Fruit fly (Drosophila melanogaster) whole organism, prepupa: Measurements from ENCODE around the gene CG1636.

ENCODE experiments used
- Blimp-1 ChIP-seq: fragments of 200-800 bp; sonication (Bioruptor generic); optimal IDR thresholded peaks from 3 replicates; lab custom pipeline; 2017; ENCODE audit warnings: missing biosample characterization, missing genetic modification characterization, mild to moderate bottlenecking, moderate library complexity, missing genetic modification reagents
- CG10631 ChIP-seq: fragments of 200-800 bp; sonication (Bioruptor generic); optimal IDR thresholded peaks from 2 replicates; lab custom pipeline; 2016; ENCODE audit warnings: missing biosample characterization, missing genetic modification characterization
- CG10669 ChIP-seq: fragments of 200-800 bp; sonication (Bioruptor generic); optimal IDR thresholded peaks from 3 replicates; lab custom pipeline; 2018; ENCODE audit warnings: missing biosample characterization, mild to moderate bottlenecking, missing genetic modification characterization, moderate library complexity
- CG11294 ChIP-seq: fragments of 200-800 bp; sonication (Bioruptor generic); IDR thresholded peaks from 2 replicates; pipeline ENCODE4 v1.3.6; 2022; ENCODE audit warnings: missing biosample characterization, missing genetic modification characterization
- CG11762 ChIP-seq: fragments of 200-800 bp; sonication (Bioruptor generic); optimal IDR thresholded peaks from 3 replicates; lab custom pipeline; 2016; ENCODE audit warnings: missing biosample characterization, missing genetic modification characterization; ENCODE audit not compliant: insufficient read depth
- CG11902 ChIP-seq: fragments of 200-800 bp; sonication (Bioruptor generic); optimal IDR thresholded peaks from 3 replicates; lab custom pipeline; 2016; ENCODE audit warnings: missing biosample characterization, missing genetic modification characterization
- CG15336 ChIP-seq: fragments of 200-800 bp; sonication (Bioruptor generic); IDR thresholded peaks from 2 replicates; pipeline ENCODE4 v1.3.6; 2022; ENCODE audit warnings: missing biosample characterization, missing genetic modification characterization
- CG1621 ChIP-seq: fragments of 200-800 bp; sonication (Bioruptor generic); optimal IDR thresholded peaks from 3 replicates; lab custom pipeline; 2018; ENCODE audit warnings: missing biosample characterization, mild to moderate bottlenecking, missing genetic modification characterization
- CG16779 ChIP-seq: fragments of 200-800 bp; sonication (Bioruptor generic); optimal IDR thresholded peaks from 3 replicates; lab custom pipeline; 2017; ENCODE audit warnings: missing biosample characterization, mild to moderate bottlenecking, missing genetic modification characterization
- CG3032 ChIP-seq: fragments of 200-800 bp; optimal IDR thresholded peaks from 2 replicates; lab custom pipeline; 2019; ENCODE audit warnings: missing biosample characterization, mild to moderate bottlenecking, missing genetic modification characterization, moderate library complexity
- CG31627 ChIP-seq: fragments of 200-800 bp; sonication (Bioruptor generic); optimal IDR thresholded peaks from 3 replicates; lab custom pipeline; 2016; ENCODE audit warnings: missing biosample characterization, missing genetic modification characterization
- CG32006 ChIP-seq: fragments of 200-800 bp; sonication (Bioruptor generic); optimal IDR thresholded peaks from 3 replicates; lab custom pipeline; 2017; ENCODE audit warnings: missing biosample characterization, mild to moderate bottlenecking, missing genetic modification characterization
- CG34406 ChIP-seq: fragments of 200-800 bp; sonication (Bioruptor generic); optimal IDR thresholded peaks from 3 replicates; lab custom pipeline; 2016; ENCODE audit warnings: missing biosample characterization, missing genetic modification characterization
- CG4318 ChIP-seq: fragments of 200-800 bp; sonication (Bioruptor generic); optimal IDR thresholded peaks from 3 replicates; lab custom pipeline; 2017; ENCODE audit warnings: missing biosample characterization, mild to moderate bottlenecking, missing genetic modification characterization
- CG6163 ChIP-seq: fragments of 200-800 bp; sonication (Bioruptor generic); IDR thresholded peaks from 3 replicates; pipeline ENCODE4 v1.3.6; 2022; ENCODE audit warnings: missing biosample characterization, missing genetic modification characterization
- CG6276 ChIP-seq: fragments of 200-800 bp; sonication (Bioruptor generic); optimal IDR thresholded peaks from 2 replicates; lab custom pipeline; 2017; ENCODE audit warnings: missing biosample characterization, mild to moderate bottlenecking, missing genetic modification characterization
- CG6792 ChIP-seq: fragments of 200-800 bp; sonication (Bioruptor generic); optimal IDR thresholded peaks from 3 replicates; lab custom pipeline; 2016; ENCODE audit warnings: missing biosample characterization, missing genetic modification characterization
- CG6808 ChIP-seq: fragments of 200-800 bp; sonication (Bioruptor generic); optimal IDR thresholded peaks from 3 replicates; lab custom pipeline; 2017; ENCODE audit warnings: missing biosample characterization, missing genetic modification characterization, mild to moderate bottlenecking, moderate library complexity, missing genetic modification reagents
- CG6854 ChIP-seq: fragments of 200-800 bp; sonication (Bioruptor generic); optimal IDR thresholded peaks from 2 replicates; lab custom pipeline; 2017; ENCODE audit warnings: missing biosample characterization, mild to moderate bottlenecking, missing genetic modification characterization
- CG7368 ChIP-seq: fragments of 200-800 bp; sonication (Bioruptor generic); optimal IDR thresholded peaks from 3 replicates; lab custom pipeline; 2016; ENCODE audit warnings: missing biosample characterization, missing genetic modification characterization
- CG8119 ChIP-seq: fragments of 200-800 bp; sonication (Bioruptor generic); IDR thresholded peaks from 3 replicates; pipeline ENCODE4 v1.3.6; 2022; ENCODE audit warnings: missing biosample characterization, missing genetic modification characterization
- CG8319 ChIP-seq: fragments of 200-800 bp; sonication (Bioruptor generic); optimal IDR thresholded peaks from 3 replicates; lab custom pipeline; 2016; ENCODE audit warnings: missing biosample characterization, missing genetic modification characterization
- CG8632 ChIP-seq: fragments of 200-800 bp; sonication (Bioruptor generic); optimal IDR thresholded peaks from 3 replicates; lab custom pipeline; 2016; ENCODE audit warnings: missing biosample characterization, missing genetic modification characterization
- CG9139 ChIP-seq: fragments of 200-800 bp; sonication (Bioruptor generic); optimal IDR thresholded peaks from 3 replicates; lab custom pipeline; 2017; ENCODE audit warnings: missing biosample characterization, mild to moderate bottlenecking, missing genetic modification characterization
- Eip75B ChIP-seq: fragments of 200-800 bp; sonication (Bioruptor generic); optimal IDR thresholded peaks from 3 replicates; lab custom pipeline; 2016; ENCODE audit warnings: missing biosample characterization, missing genetic modification characterization
- Eip78C ChIP-seq: fragments of 200-800 bp; sonication (Bioruptor generic); peaks from one replicate; lab custom pipeline; 2016; ENCODE audit warnings: missing biosample characterization, missing genetic modification characterization
- Eip93F ChIP-seq: fragments of 200-800 bp; sonication (Bioruptor generic); optimal IDR thresholded peaks from 2 replicates; lab custom pipeline; 2016; ENCODE audit warnings: missing biosample characterization, mild to moderate bottlenecking, missing genetic modification characterization
- Ets21C ChIP-seq: fragments of 200-800 bp; sonication (Bioruptor generic); optimal IDR thresholded peaks from 3 replicates; lab custom pipeline; 2016; ENCODE audit warnings: missing biosample characterization, missing genetic modification characterization
- Ets96B ChIP-seq: fragments of 200-800 bp; optimal IDR thresholded peaks from 2 replicates; lab custom pipeline; 2019; ENCODE audit warnings: missing biosample characterization, mild to moderate bottlenecking, missing genetic modification characterization, moderate library complexity
- Gug ChIP-seq: fragments of 200-800 bp; sonication (Bioruptor generic); IDR thresholded peaks from 2 replicates; pipeline ENCODE4 v1.3.6; 2022; ENCODE audit warnings: missing biosample characterization, missing genetic modification characterization
- Hr38 ChIP-seq: sonication (Bioruptor generic); optimal IDR thresholded peaks from 2 replicates; lab custom pipeline; 2016; ENCODE audit warnings: missing biosample characterization, missing genetic modification characterization
- Hr39 ChIP-seq: fragments of 200-800 bp; sonication (Bioruptor generic); optimal IDR thresholded peaks from 2 replicates; lab custom pipeline; 2016; ENCODE audit warnings: missing biosample characterization, missing genetic modification characterization
- Hr4 ChIP-seq: fragments of 200-800 bp; sonication (Bioruptor generic); optimal IDR thresholded peaks from 3 replicates; lab custom pipeline; 2016; ENCODE audit warnings: missing biosample characterization, missing genetic modification characterization
- Met ChIP-seq: fragments of 200-800 bp; sonication (Bioruptor generic); optimal IDR thresholded peaks from 3 replicates; lab custom pipeline; 2016; ENCODE audit warnings: missing biosample characterization, missing genetic modification characterization
- OdsH ChIP-seq: fragments of 200-800 bp; sonication (Bioruptor generic); optimal IDR thresholded peaks from 3 replicates; lab custom pipeline; 2016; ENCODE audit warnings: missing biosample characterization, missing genetic modification characterization
- Smox ChIP-seq: fragments of 200-800 bp; sonication (Bioruptor generic); optimal IDR thresholded peaks from 3 replicates; lab custom pipeline; 2016; ENCODE audit warnings: missing biosample characterization, missing genetic modification characterization
- Sox102F ChIP-seq: fragments of 200-800 bp; sonication (Bioruptor generic); optimal IDR thresholded peaks from 2 replicates; lab custom pipeline; 2016; ENCODE audit warnings: missing biosample characterization, mild to moderate bottlenecking, missing genetic modification characterization
- Sox14 ChIP-seq: fragments of 200-800 bp; sonication (Bioruptor generic); optimal IDR thresholded peaks from 3 replicates; lab custom pipeline; 2016; ENCODE audit warnings: missing biosample characterization, missing genetic modification characterization
- Sox15 ChIP-seq: fragments of 200-800 bp; sonication (Bioruptor generic); optimal IDR thresholded peaks from 3 replicates; lab custom pipeline; 2016; ENCODE audit warnings: missing biosample characterization, missing genetic modification characterization
- achi ChIP-seq: fragments of 200-800 bp; sonication (Bioruptor generic); optimal IDR thresholded peaks from 3 replicates; lab custom pipeline; 2016; ENCODE audit warnings: missing biosample characterization, missing genetic modification characterization
- dac ChIP-seq: fragments of 200-800 bp; sonication (Bioruptor generic); optimal IDR thresholded peaks from 2 replicates; lab custom pipeline; 2017; ENCODE audit warnings: missing biosample characterization, mild to moderate bottlenecking, missing genetic modification characterization
- dsx ChIP-seq: fragments of 200-800 bp; optimal IDR thresholded peaks from 3 replicates; lab custom pipeline; 2019; ENCODE audit warnings: missing biosample characterization, mild to moderate bottlenecking, missing genetic modification characterization, moderate library complexity; ENCODE audit not compliant: poor library complexity, severe bottlenecking
- esn ChIP-seq: fragments of 200-800 bp; sonication (Bioruptor generic); optimal IDR thresholded peaks from 2 replicates; lab custom pipeline; 2016; ENCODE audit warnings: missing biosample characterization, mild to moderate bottlenecking, missing genetic modification characterization, moderate library complexity
- fd59A ChIP-seq: fragments of 200-800 bp; sonication (Bioruptor generic); optimal IDR thresholded peaks from 2 replicates; lab custom pipeline; 2017; ENCODE audit warnings: missing biosample characterization, mild to moderate bottlenecking, missing genetic modification characterization, missing genetic modification reagents
- fd85E ChIP-seq: fragments of 200-800 bp; sonication (Bioruptor generic); optimal IDR thresholded peaks from 3 replicates; lab custom pipeline; 2016; ENCODE audit warnings: missing biosample characterization, missing genetic modification characterization
- fkh ChIP-seq: fragments of 200-800 bp; sonication (Bioruptor generic); optimal IDR thresholded peaks from 3 replicates; lab custom pipeline; 2017; ENCODE audit warnings: missing biosample characterization, mild to moderate bottlenecking, missing genetic modification characterization, moderate library complexity
- lz ChIP-seq: fragments of 200-800 bp; sonication (Bioruptor generic); optimal IDR thresholded peaks from 3 replicates; lab custom pipeline; 2016; ENCODE audit warnings: missing biosample characterization, missing genetic modification characterization
- net ChIP-seq: fragments of 200-800 bp; sonication (Bioruptor generic); optimal IDR thresholded peaks from 3 replicates; lab custom pipeline; 2016; ENCODE audit warnings: missing biosample characterization, missing genetic modification characterization
- pdm3 ChIP-seq: fragments of 200-800 bp; sonication (Bioruptor generic); optimal IDR thresholded peaks from 3 replicates; lab custom pipeline; 2016; ENCODE audit warnings: missing biosample characterization, missing genetic modification characterization
- salr ChIP-seq, 2 experiments: fragments of 200-800 bp; sonication (Bioruptor generic); optimal IDR thresholded peaks; 3 replicates each; lab custom pipeline; 2016 to 2018; ENCODE audit warnings: missing biosample characterization in 2 of 2, missing genetic modification characterization in 2 of 2, mild to moderate bottlenecking in 1 of 2
- spab ChIP-seq: fragments of 200-800 bp; sonication (Bioruptor generic); optimal IDR thresholded peaks from 2 replicates; lab custom pipeline; 2017; ENCODE audit warnings: missing biosample characterization, mild to moderate bottlenecking, missing genetic modification characterization, missing genetic modification reagents
- svp ChIP-seq: fragments of 200-800 bp; sonication (Bioruptor generic); peaks from one replicate; lab custom pipeline; 2016; ENCODE audit warnings: missing biosample characterization, missing genetic modification characterization
- vri ChIP-seq: fragments of 200-800 bp; sonication (Bioruptor generic); optimal IDR thresholded peaks from 3 replicates; lab custom pipeline; 2016; ENCODE audit warnings: missing biosample characterization, mild to moderate bottlenecking, missing genetic modification characterization

CG1636 gene

DNA sequence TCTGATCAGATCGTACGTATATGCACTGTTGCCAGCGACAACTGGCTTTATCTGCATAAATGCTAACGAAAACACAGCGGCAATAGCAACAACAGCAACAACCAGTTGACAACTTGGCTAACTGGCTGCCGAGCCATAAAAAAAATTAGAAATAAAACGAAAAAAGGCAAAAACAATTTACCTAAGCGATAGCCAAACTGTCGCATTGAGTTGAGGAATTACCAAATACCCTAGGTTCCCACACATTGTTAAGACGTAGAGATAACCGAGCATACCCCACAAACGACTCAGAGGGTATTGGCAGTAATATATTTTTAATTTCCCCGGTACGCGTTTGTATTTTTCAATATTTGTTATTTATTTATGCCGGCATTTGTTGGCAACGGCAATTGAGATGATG lies 40.0 kb upstream of the CG1636 start:
- TF ChIP-seq Ets21C (GFP tag; lab: Kevin White, UChicago): no peak
- peak; percentile 60 for TF ChIP-seq Eip78C
- no peak for TF ChIP-seq dsx (GFP tag; lab: Kevin White, UChicago)
- TF ChIP-seq svp (GFP tag; lab: Kevin White, UChicago): no peak
- no peak for TF ChIP-seq CG34406
- TF ChIP-seq CG31627: no peak
- peak; percentile 43 for TF ChIP-seq Hr4
- TF ChIP-seq CG16779 (tag; lab: Kevin White, UChicago): no peak
- no peak for TF ChIP-seq Ets96B
- TF ChIP-seq fkh (GFP tag; lab: Kevin White, UChicago): peak; percentile 78
- no peak for TF ChIP-seq dac
- TF ChIP-seq Sox14: no peak
- TF ChIP-seq CG1621 (tag; lab: Kevin White, UChicago): no peak
- TF ChIP-seq CG6276 (GFP tag; lab: Kevin White, UChicago): no peak
- TF ChIP-seq CG6854 (GFP tag; lab: Kevin White, UChicago): no peak
- TF ChIP-seq CG11762: no peak
- no peak for TF ChIP-seq CG6808 (GFP tag; lab: Kevin White, UChicago)
- TF ChIP-seq lz (GFP tag; lab: Kevin White, UChicago): no peak
- no peak for TF ChIP-seq achi
- TF ChIP-seq fd59A (GFP tag; lab: Kevin White, UChicago): no peak
- TF ChIP-seq esn (GFP tag; lab: Kevin White, UChicago): no peak
- TF ChIP-seq Smox (GFP tag; lab: Kevin White, UChicago): no peak
- no peak for TF ChIP-seq CG6792 (GFP tag; lab: Kevin White, UChicago)
- TF ChIP-seq Hr39 (GFP tag; lab: Kevin White, UChicago): no peak
- no peak for TF ChIP-seq Sox102F (GFP tag; lab: Kevin White, UChicago)
- TF ChIP-seq CG8632 (GFP tag; lab: Kevin White, UChicago): no peak
- TF ChIP-seq Blimp-1 (GFP tag; lab: Kevin White, UChicago): no peak
- TF ChIP-seq CG10669 (GFP tag; lab: Kevin White, UChicago): no peak
- TF ChIP-seq Eip75B (GFP tag; lab: Kevin White, UChicago): no peak
- TF ChIP-seq CG8319 (GFP tag; lab: Kevin White, UChicago): no peak
- no peak for TF ChIP-seq spab (GFP tag; lab: Kevin White, UChicago)
- no peak for TF ChIP-seq CG9139 (GFP tag; lab: Kevin White, UChicago)
- TF ChIP-seq CG32006 (GFP tag; lab: Kevin White, UChicago): no peak
- no peak for TF ChIP-seq CG11902 (GFP tag; lab: Kevin White, UChicago)
- no peak for TF ChIP-seq Eip93F (GFP tag; lab: Kevin White, UChicago)
- no peak for TF ChIP-seq CG3032 (tag; lab: Kevin White, UChicago)
- TF ChIP-seq CG15336: peak; percentile 58; the same call in 1 of the 2 replicates
- TF ChIP-seq CG11294: no peak
- peak; percentile 20; the same call in 1 of the 3 replicates for TF ChIP-seq CG8119 (GFP tag; lab: Robert Waterston, UW)
- TF ChIP-seq Met: no peak
- 0 out of 3 replicates have a peak, but pooled peaks have one; percentile 6 for TF ChIP-seq CG6163 (GFP tag; lab: Robert Waterston, UW)
- TF ChIP-seq salr (GFP tag; optimal IDR thresholded peaks at IDR 0.05; lab: Kevin White, UChicago): no peak
- no peak for TF ChIP-seq Hr38 (GFP tag; lab: Kevin White, UChicago)
- peak; percentile 14 for TF ChIP-seq net (GFP tag; lab: Kevin White, UChicago)
- TF ChIP-seq CG7368 (GFP tag; lab: Kevin White, UChicago): no peak
- TF ChIP-seq CG10631 (GFP tag; lab: Kevin White, UChicago): no peak
- no peak for TF ChIP-seq CG4318 (GFP tag; lab: Kevin White, UChicago)
- TF ChIP-seq Sox15 (GFP tag; lab: Kevin White, UChicago): no peak
- TF ChIP-seq fd85E (GFP tag; lab: Kevin White, UChicago): no peak
- peak; percentile 27 for TF ChIP-seq pdm3 (GFP tag; lab: Kevin White, UChicago)
- TF ChIP-seq Gug (GFP tag; lab: Robert Waterston, UW): no peak
- TF ChIP-seq vri: peak; percentile 69
- no peak for TF ChIP-seq OdsH
